Worm (Caenorhabditis elegans) whole organism, mixed stage, embryonic: ENCODE results near the gene T26H10.2.

Source experiments
- bed-3 ChIP-seq: fragments of 200-800 bp; sonication (Bioruptor generic); optimal IDR thresholded peaks from 3 replicates; lab custom pipeline; 2018; ENCODE audit warnings: mild to moderate bottlenecking, missing genetic modification characterization, moderate library complexity, missing compliant biosample characterization
- elt-1 ChIP-seq: sonication (generic microtip); optimal IDR thresholded peaks from 2 replicates; lab custom pipeline; 2017; ENCODE audit warnings: missing genetic modification characterization, mild to moderate bottlenecking, missing compliant biosample characterization, antibody characterized with exemption, moderate library complexity, borderline replicate concordance; ENCODE audit not compliant: insufficient read depth
- flh-1 ChIP-seq: fragments of 200-800 bp; sonication (Bioruptor generic); optimal IDR thresholded peaks from 2 replicates; lab custom pipeline; 2018; ENCODE audit warnings: mild to moderate bottlenecking, missing genetic modification characterization, moderate library complexity, missing compliant biosample characterization
- nhr-12 ChIP-seq: fragments of 150-350 bp; optimal IDR thresholded peaks from 2 replicates; lab custom pipeline; 2014; ENCODE audit warnings: missing biosample characterization, missing genetic modification characterization
- nhr-2 ChIP-seq: fragments of 150-350 bp; optimal IDR thresholded peaks from 2 replicates; lab custom pipeline; 2014; ENCODE audit warnings: missing biosample characterization, missing genetic modification characterization
- nhr-76 ChIP-seq: sonication (generic microtip); optimal IDR thresholded peaks from 2 replicates; lab custom pipeline; 2017; ENCODE audit warnings: missing biosample characterization, missing genetic modification characterization
- pha-4 ChIP-seq: fragments of 150-350 bp; optimal IDR thresholded peaks from 2 replicates; lab custom pipeline; 2018; ENCODE audit warnings: missing biosample characterization, missing genetic modification reagents, missing genetic modification characterization
- snpc-4 ChIP-seq: fragments of 150-350 bp; optimal IDR thresholded peaks from 2 replicates; lab custom pipeline; 2014; ENCODE audit warnings: missing biosample characterization, missing genetic modification characterization
- sptf-1 ChIP-seq: sonication (generic microtip); optimal IDR thresholded peaks from 2 replicates; lab custom pipeline; 2017; ENCODE audit warnings: mild to moderate bottlenecking, missing genetic modification characterization, moderate library complexity, missing compliant biosample characterization
- unc-39 ChIP-seq: fragments of 150-350 bp; optimal IDR thresholded peaks from 2 replicates; lab custom pipeline; 2014; ENCODE audit warnings: missing biosample characterization, missing genetic modification characterization
- unc-62 ChIP-seq: fragments of 150-350 bp; optimal IDR thresholded peaks from 2 replicates; lab custom pipeline; 2014; ENCODE audit warnings: missing biosample characterization, missing genetic modification reagents, missing genetic modification characterization
- ztf-11 ChIP-seq: fragments of 150-350 bp; optimal IDR thresholded peaks from 2 replicates; lab custom pipeline; 2014; ENCODE audit warnings: missing biosample characterization, missing genetic modification characterization

DNA sequence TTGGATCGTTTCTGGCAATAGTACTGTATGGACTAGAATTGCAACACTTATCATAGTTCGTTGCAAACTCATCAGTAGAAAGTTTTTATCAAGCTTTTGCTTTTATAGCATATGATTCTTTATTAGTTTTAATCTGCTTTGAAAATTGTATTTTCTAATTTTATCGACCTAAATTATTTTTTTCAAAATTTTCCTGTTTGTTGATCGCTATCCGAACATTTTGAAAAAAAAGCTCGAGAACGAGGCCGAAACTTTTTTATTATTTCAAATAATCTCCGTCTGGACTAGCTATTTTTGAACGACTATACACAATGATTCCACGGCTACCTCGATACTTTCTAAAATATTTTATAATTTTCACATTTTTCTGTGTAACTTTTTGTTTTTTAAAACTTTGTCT is 38.0 kb downstream of the T26H10.2 start, which contains the start of gene F55C10.4:
- TF ChIP-seq unc-62 (GFP tag; lab: Kevin White, UChicago) (no peak), nhr-12 (tag; lab: Kevin White, UChicago) (no peak), pha-4 (tag; lab: Kevin White, UChicago) (no peak), sptf-1 (tag; lab: Kevin White, UChicago) (no peak), unc-39 (tag; lab: Kevin White, UChicago) (no peak), bed-3 (GFP tag; lab: Kevin White, UChicago) (no peak), ztf-11 (tag; lab: Kevin White, UChicago) (no peak), flh-1 (no peak), snpc-4 (tag; lab: Kevin White, UChicago) (no peak), nhr-2 (tag; lab: Kevin White, UChicago) (no peak), elt-1 (tag; lab: Kevin White, UChicago) (no peak), nhr-76 (tag; lab: Kevin White, UChicago) (no peak)
